Worm (Caenorhabditis elegans) whole organism, L2 larva: ENCODE measurements around the gene B0410.1.

ENCODE experiments used
- F13H6.1 ChIP-seq: sonication (generic microtip); optimal IDR thresholded peaks from 2 replicates; lab custom pipeline; 2016; ENCODE audit warnings: missing genetic modification characterization, missing compliant biosample characterization
- R02D3.7 ChIP-seq: fragments of 150-350 bp; optimal IDR thresholded peaks from 2 replicates; lab custom pipeline; 2014; ENCODE audit warnings: missing biosample characterization, missing genetic modification characterization
- ZK546.5 ChIP-seq: sonication (generic microtip); optimal IDR thresholded peaks from 2 replicates; lab custom pipeline; 2017; ENCODE audit warnings: missing biosample characterization, missing genetic modification characterization
- aly-2 ChIP-seq: fragments of 150-350 bp; optimal IDR thresholded peaks from 2 replicates; lab custom pipeline; 2014; ENCODE audit warnings: missing biosample characterization, missing genetic modification characterization
- ama-1 ChIP-seq: fragments of 150-350 bp; optimal IDR thresholded peaks from 2 replicates; lab custom pipeline; 2018; ENCODE audit warnings: inconsistent platforms
- ceh-16 ChIP-seq: fragments of 150-350 bp; optimal IDR thresholded peaks from 2 replicates; lab custom pipeline; 2014; ENCODE audit warnings: missing biosample characterization, missing genetic modification characterization
- ceh-82 ChIP-seq: fragments of 150-350 bp; optimal IDR thresholded peaks from 2 replicates; lab custom pipeline; 2014; ENCODE audit warnings: missing biosample characterization, missing genetic modification characterization
- crh-2 ChIP-seq: sonication (generic microtip); optimal IDR thresholded peaks from 2 replicates; lab custom pipeline; 2017; ENCODE audit warnings: missing biosample characterization, missing genetic modification characterization
- dmd-4 ChIP-seq: sonication (generic microtip); optimal IDR thresholded peaks from 2 replicates; lab custom pipeline; 2017; ENCODE audit warnings: missing biosample characterization, missing genetic modification characterization
- elt-1 ChIP-seq: fragments of 150-350 bp; optimal IDR thresholded peaks from 2 replicates; lab custom pipeline; 2014; ENCODE audit warnings: missing biosample characterization, missing genetic modification characterization
- elt-3 ChIP-seq: sonication (generic microtip); optimal IDR thresholded peaks from 2 replicates; lab custom pipeline; 2017; ENCODE audit warnings: missing biosample characterization, missing genetic modification characterization
- fos-1 ChIP-seq: fragments of 150-350 bp; optimal IDR thresholded peaks from 2 replicates; lab custom pipeline; 2014; ENCODE audit warnings: missing biosample characterization, missing genetic modification characterization
- gmeb-1 ChIP-seq: fragments of 150-350 bp; optimal IDR thresholded peaks from 2 replicates; lab custom pipeline; 2014; ENCODE audit warnings: missing biosample characterization, missing genetic modification characterization
- lin-11 ChIP-seq: fragments of 150-350 bp; sonication (generic microtip); optimal IDR thresholded peaks from 2 replicates; lab custom pipeline; 2014; ENCODE audit warnings: missing biosample characterization, missing genetic modification characterization, inconsistent platforms, mixed read lengths
- lin-13 ChIP-seq: fragments of 150-350 bp; optimal IDR thresholded peaks from 2 replicates; lab custom pipeline; 2014; ENCODE audit warnings: missing biosample characterization, missing genetic modification reagents, missing genetic modification characterization
- lin-39 ChIP-seq: fragments of 150-350 bp; optimal IDR thresholded peaks from 2 replicates; lab custom pipeline; 2014; ENCODE audit warnings: missing biosample characterization, missing genetic modification reagents, missing genetic modification characterization
- mab-5 ChIP-seq: fragments of 150-350 bp; optimal IDR thresholded peaks from 2 replicates; lab custom pipeline; 2014; ENCODE audit warnings: missing biosample characterization, missing genetic modification characterization
- mbf-1 ChIP-seq: sonication (generic microtip); optimal IDR thresholded peaks from 2 replicates; lab custom pipeline; 2017; ENCODE audit warnings: missing biosample characterization, missing genetic modification characterization
- mdl-1 ChIP-seq, 2 experiments: fragments of 150-350 bp in 1 of 2; sonication (generic microtip) in 1 of 2; optimal IDR thresholded peaks; 2 replicates each; lab custom pipeline; 2017; ENCODE audit warnings: missing biosample characterization in 2 of 2, missing genetic modification characterization in 2 of 2
- nhr-10 ChIP-seq: sonication (generic microtip); optimal IDR thresholded peaks from 2 replicates; lab custom pipeline; 2017; ENCODE audit warnings: missing biosample characterization, missing genetic modification characterization
- nhr-129 ChIP-seq: fragments of 150-350 bp; optimal IDR thresholded peaks from 2 replicates; lab custom pipeline; 2014; ENCODE audit warnings: missing biosample characterization, missing genetic modification characterization
- nhr-21 ChIP-seq: fragments of 150-350 bp; optimal IDR thresholded peaks from 2 replicates; lab custom pipeline; 2014; ENCODE audit warnings: missing biosample characterization, missing genetic modification characterization
- nhr-6 ChIP-seq: fragments of 150-350 bp; optimal IDR thresholded peaks from 2 replicates; lab custom pipeline; 2014; ENCODE audit warnings: missing biosample characterization, missing genetic modification characterization
- peb-1 ChIP-seq: fragments of 150-350 bp; optimal IDR thresholded peaks from 2 replicates; lab custom pipeline; 2014; ENCODE audit warnings: missing biosample characterization, missing genetic modification characterization
- sem-4 ChIP-seq: fragments of 150-350 bp; optimal IDR thresholded peaks from 2 replicates; lab custom pipeline; 2014; ENCODE audit warnings: missing biosample characterization, missing genetic modification reagents, missing genetic modification characterization
- skn-1 ChIP-seq: sonication (generic microtip); optimal IDR thresholded peaks from 2 replicates; lab custom pipeline; 2017; ENCODE audit warnings: missing biosample characterization, missing genetic modification characterization
- sma-3 ChIP-seq: sonication (generic microtip); optimal IDR thresholded peaks from 2 replicates; lab custom pipeline; 2016; ENCODE audit warnings: missing genetic modification reagents, missing genetic modification characterization, missing compliant biosample characterization
- sma-9 ChIP-seq, 2 experiments: fragments of 150-350 bp in 1 of 2; sonication (generic microtip) in 1 of 2; optimal IDR thresholded peaks; 2 replicates each; lab custom pipeline; 2014 to 2016; ENCODE audit warnings: missing genetic modification characterization in 2 of 2, mild to moderate bottlenecking in 1 of 2, missing biosample characterization in 1 of 2, missing compliant biosample characterization in 1 of 2, missing genetic modification reagents in 1 of 2, moderate library complexity in 1 of 2
- snpc-4 ChIP-seq: fragments of 150-350 bp; optimal IDR thresholded peaks from 2 replicates; lab custom pipeline; 2014; ENCODE audit warnings: missing biosample characterization, missing genetic modification characterization
- unc-39 ChIP-seq: fragments of 150-350 bp; optimal IDR thresholded peaks from 2 replicates; lab custom pipeline; 2014; ENCODE audit warnings: missing biosample characterization, missing genetic modification characterization
- unc-55 ChIP-seq: fragments of 150-350 bp; sonication (generic microtip); optimal IDR thresholded peaks from 3 replicates; lab custom pipeline; 2014; ENCODE audit warnings: missing biosample characterization, missing genetic modification reagents, missing genetic modification characterization
- unc-62 ChIP-seq: fragments of 150-350 bp; optimal IDR thresholded peaks from 2 replicates; lab custom pipeline; 2014; ENCODE audit warnings: missing biosample characterization, missing genetic modification reagents, missing genetic modification characterization
- zag-1 ChIP-seq: fragments of 150-350 bp; optimal IDR thresholded peaks from 2 replicates; lab custom pipeline; 2014; ENCODE audit warnings: missing biosample characterization, missing genetic modification characterization
- ztf-1 ChIP-seq: fragments of 200-800 bp; sonication (Bioruptor generic); conservative IDR thresholded peaks from 2 replicates; pipeline ENCODE4 v1.3.6; 2022; ENCODE audit warnings: missing genetic modification characterization, missing compliant biosample characterization
- ztf-11 ChIP-seq: sonication (generic microtip); optimal IDR thresholded peaks from 2 replicates; lab custom pipeline; 2017; ENCODE audit warnings: missing biosample characterization, missing genetic modification characterization
- ztf-4 ChIP-seq: fragments of 150-350 bp; optimal IDR thresholded peaks from 2 replicates; lab custom pipeline; 2014; ENCODE audit warnings: missing biosample characterization, missing genetic modification characterization

The B0410.1 gene

ce11 chrX:2921737-2922136 is 27.4 kb downstream of the B0410.1 start:
- TF ChIP-seq ztf-11 (tag; lab: Kevin White, UChicago): no peak
- no peak for TF ChIP-seq crh-2 (tag; lab: Kevin White, UChicago)
- TF ChIP-seq ceh-82 (tag; lab: Kevin White, UChicago): no peak
- no peak for TF ChIP-seq nhr-10 (tag; lab: Kevin White, UChicago)
- no peak for TF ChIP-seq lin-13 (GFP tag; lab: Kevin White, UChicago)
- TF ChIP-seq sem-4: no peak
- no peak for TF ChIP-seq zag-1
- TF ChIP-seq sma-9 (GFP tag; optimal IDR thresholded peaks at IDR 0.05; lab: Kevin White, UChicago): no peak
- TF ChIP-seq sma-9 (tag; optimal IDR thresholded peaks at IDR 0.05; lab: Kevin White, UChicago): no peak
- TF ChIP-seq nhr-129 (tag; lab: Kevin White, UChicago): no peak
- TF ChIP-seq F13H6.1 (tag; lab: Kevin White, UChicago): no peak
- no peak for TF ChIP-seq nhr-6 (tag; lab: Kevin White, UChicago)
- TF ChIP-seq ceh-16 (tag; lab: Kevin White, UChicago): no peak
- TF ChIP-seq dmd-4 (tag; lab: Kevin White, UChicago): no peak
- TF ChIP-seq lin-39: no peak
- no peak for TF ChIP-seq elt-3

DNA sequence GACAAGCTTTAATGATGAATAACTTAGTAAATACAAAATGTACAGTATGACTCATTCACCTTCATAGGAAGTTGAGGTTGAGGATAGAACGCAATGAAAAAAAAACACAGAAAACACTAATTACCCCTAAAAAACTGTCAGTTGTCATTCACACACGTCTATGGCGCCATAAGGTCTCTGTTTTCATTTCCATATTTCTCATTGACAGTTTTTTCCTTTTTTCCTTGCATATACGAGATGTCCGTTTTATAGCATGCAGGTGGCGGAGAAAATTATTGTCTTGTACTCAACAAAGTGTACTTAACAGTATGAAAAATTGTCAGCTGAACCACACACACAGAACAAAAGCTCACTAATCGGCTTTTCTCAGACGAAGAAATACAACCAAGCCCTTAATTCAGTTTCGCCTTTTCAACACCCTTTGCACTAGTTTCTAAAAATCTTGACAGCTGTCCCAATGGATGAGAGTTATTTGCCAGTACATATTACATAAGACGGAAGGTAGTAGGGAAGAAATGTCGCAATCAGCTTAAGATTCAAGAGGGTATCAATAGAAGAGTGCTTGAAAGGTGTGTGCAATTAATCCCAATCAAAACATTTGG is 28.3 kb downstream of the B0410.1 start:
- TF ChIP-seq elt-1 (no peak), mab-5 (no peak), mdl-1 (tag; optimal IDR thresholded peaks at IDR 0.05; lab: Kevin White, UChicago) (no peak), sma-9 (GFP tag; optimal IDR thresholded peaks at IDR 0.05; lab: Kevin White, UChicago) (no peak), sma-9 (tag; optimal IDR thresholded peaks at IDR 0.05; lab: Kevin White, UChicago) (no peak)

DNA sequence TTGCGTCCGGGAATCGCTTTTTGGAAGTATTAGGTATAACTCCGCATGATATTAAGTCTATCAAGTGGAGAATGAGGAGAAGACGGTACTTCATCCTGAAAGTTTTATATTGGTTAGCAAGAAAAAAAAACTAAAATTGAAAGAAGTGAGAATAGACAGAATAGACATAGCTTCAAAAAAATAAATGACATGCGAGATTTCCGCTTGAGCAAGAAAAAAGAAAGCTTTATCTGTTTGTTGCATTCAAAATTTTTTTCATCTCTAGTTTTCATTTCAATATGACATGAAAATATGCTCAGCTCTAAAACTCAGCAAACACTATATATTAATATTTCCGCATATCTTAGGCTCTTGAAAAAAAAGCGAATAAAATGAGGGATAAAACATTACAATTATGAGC is 29.5 kb downstream of the B0410.1 start, which contains the start of gene hst-3.2:
Gene hst-3.2, minus strand, starts transcription at position 101 of the 400 bp plus-strand sequence.
- TF ChIP-seq aly-2: no peak
- TF ChIP-seq ZK546.5 (tag; lab: Kevin White, UChicago): no peak
- no peak for TF ChIP-seq zag-1
- TF ChIP-seq fos-1 (tag; lab: Kevin White, UChicago): no peak
- no peak for TF ChIP-seq crh-2 (tag; lab: Kevin White, UChicago)
- no peak for TF ChIP-seq ztf-4 (tag; lab: Kevin White, UChicago)
- no peak for TF ChIP-seq unc-62
- no peak for TF ChIP-seq skn-1 (tag; lab: Kevin White, UChicago)

DNA sequence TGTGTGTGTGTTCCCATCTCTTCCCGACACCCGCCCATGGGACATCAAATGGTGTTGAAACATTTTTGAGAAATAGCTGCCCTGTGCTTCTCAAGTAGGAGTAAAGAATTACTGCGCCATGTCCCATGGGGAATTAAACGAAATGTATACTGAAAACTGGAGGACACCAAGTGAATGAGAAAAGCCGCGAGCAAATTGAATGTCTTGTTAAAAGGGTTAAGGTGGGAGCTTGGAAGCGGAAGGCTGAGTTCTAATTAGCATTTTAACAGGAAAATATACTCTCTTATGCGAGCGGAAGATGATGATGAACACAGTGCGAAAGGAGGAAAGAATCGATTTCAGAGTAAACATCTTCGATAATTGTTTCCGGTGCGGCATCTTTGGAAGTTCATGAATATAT is 30.1 kb downstream of the B0410.1 start:
- TF ChIP-seq lin-11 (tag; lab: Kevin White, UChicago) (no peak), crh-2 (tag; lab: Kevin White, UChicago) (no peak), sma-3 (GFP tag; lab: Kevin White, UChicago) (no peak), mab-5 (no peak), elt-1 (no peak), peb-1 (tag; lab: Kevin White, UChicago) (no peak), snpc-4 (tag; lab: Kevin White, UChicago) (no peak), ceh-82 (tag; lab: Kevin White, UChicago) (no peak), lin-13 (GFP tag; lab: Kevin White, UChicago) (no peak), ama-1 (lab: Kevin White, UChicago) (no peak), nhr-21 (tag; lab: Kevin White, UChicago) (no peak), mbf-1 (tag; lab: Kevin White, UChicago) (no peak)

- TF ChIP-seq ztf-1 (no peak), nhr-10 (tag; lab: Kevin White, UChicago) (no peak), R02D3.7 (no peak), nhr-129 (tag; lab: Kevin White, UChicago) (no peak), sma-9 (GFP tag; optimal IDR thresholded peaks at IDR 0.05; lab: Kevin White, UChicago) (no peak), sma-9 (tag; optimal IDR thresholded peaks at IDR 0.05; lab: Kevin White, UChicago) (no peak), unc-55 (no peak), zag-1 (no peak), gmeb-1 (no peak), dmd-4 (tag; lab: Kevin White, UChicago) (no peak), fos-1 (tag; lab: Kevin White, UChicago) (no peak), unc-39 (no peak), lin-11 (tag; lab: Kevin White, UChicago) (no peak), ztf-4 (tag; lab: Kevin White, UChicago) (no peak)
- TF ChIP-seq, all 48 proteins: peak for 0
Measured at ce11 chrX:2925950-2926349, 31.6 kb downstream of the B0410.1 start.
